Worm (Caenorhabditis elegans): ENCODE data around the gene apm-3.

DNA sequence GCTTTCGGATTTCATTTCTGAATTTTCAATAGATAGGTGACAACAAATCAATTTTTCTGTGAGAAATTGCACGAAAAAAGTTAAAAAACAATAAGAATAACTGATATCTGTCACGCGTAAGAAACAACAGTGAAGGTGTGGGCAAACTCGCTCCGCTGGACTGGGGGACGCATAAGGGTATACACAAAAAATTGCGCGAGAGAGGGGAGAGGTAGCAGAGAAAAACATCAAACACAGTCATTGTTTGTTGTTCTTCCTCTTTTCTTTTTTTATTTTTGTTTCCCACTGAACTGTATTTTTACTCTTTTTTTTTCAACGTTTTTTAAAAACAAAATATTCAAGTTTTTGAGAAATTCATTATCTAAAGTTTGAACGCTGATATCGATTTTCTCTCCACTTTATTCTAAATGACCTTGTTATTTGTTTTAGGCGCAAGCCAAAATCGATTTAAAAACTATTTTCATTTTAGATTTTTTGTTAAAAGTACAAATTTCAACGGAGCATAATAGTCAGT is 30.2 kb upstream of the apm-3 start, which contains the start of the genes pifk-1 and tbc-11:
- TF ChIP-seq ama-1 (optimal IDR thresholded peaks at IDR 0.05) (no peak), ama-1 (GFP tag; optimal IDR thresholded peaks at IDR 0.05) (no peak), lin-40 (tag; optimal IDR thresholded peaks at IDR 0.05) (peak; percentile 23), hrde-1 (tag; optimal IDR thresholded peaks at IDR 0.05; ENCODE audit: borderline replicate concordance) (no peak), C06A6.2 (GFP tag; conservative IDR thresholded peaks at IDR 0.05) (no peak), snpc-4 (GFP tag; optimal IDR thresholded peaks at IDR 0.05) (no peak), snpc-4 (tag; optimal IDR thresholded peaks at IDR 0.05) (peak in 1 of 4 experiments; percentile 65), nhr-120 (GFP tag; IDR thresholded peaks at IDR 0.05) (no peak), let-607 (tag; optimal IDR thresholded peaks at IDR 0.05) (peak in 1 of 2 experiments; percentile 12), pha-4 (tag; optimal IDR thresholded peaks at IDR 0.05) (no peak), ztf-22 (GFP tag; optimal IDR thresholded peaks at IDR 0.05) (no peak), nhr-80 (tag; optimal IDR thresholded peaks at IDR 0.05) (peak; percentile 75), unc-62 (GFP tag; optimal IDR thresholded peaks at IDR 0.05) (no peak)
